Worm (Caenorhabditis elegans): ENCODE data around the gene yju-2.
A peak's percentile ranks its signal among the peaks of the same experiment; 100 is the strongest.

Gene yju-2

DNA sequence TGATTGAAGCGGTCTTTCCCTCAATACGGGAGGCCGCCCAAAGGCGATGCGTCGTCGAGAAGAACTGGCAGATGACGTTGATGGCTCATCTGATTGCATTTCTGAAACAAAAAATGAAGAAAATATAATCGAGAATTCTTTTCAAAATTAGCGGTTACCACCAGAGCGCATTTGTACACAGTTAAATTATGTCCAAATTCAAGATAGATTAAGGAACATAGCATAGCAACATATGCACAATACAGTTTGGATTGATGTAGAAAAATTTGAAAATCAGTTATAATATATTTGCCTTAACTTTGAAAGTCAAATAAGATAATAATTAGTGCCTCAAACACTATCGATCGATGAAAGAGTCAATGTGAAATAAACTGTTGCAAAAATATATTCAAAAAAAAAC, 45.6 kb downstream of the yju-2 start, which contains the start of gene R151.8:
R151.8 (minus strand) TSS at position 101 of the 400 bp plus-strand sequence.
- TF ChIP-seq nhr-76 (tag; optimal IDR thresholded peaks at IDR 0.05): no peak
- no peak for TF ChIP-seq lsy-2 (tag; optimal IDR thresholded peaks at IDR 0.05)
- peak; percentile 13 for TF ChIP-seq nhr-85 (tag)

DNA sequence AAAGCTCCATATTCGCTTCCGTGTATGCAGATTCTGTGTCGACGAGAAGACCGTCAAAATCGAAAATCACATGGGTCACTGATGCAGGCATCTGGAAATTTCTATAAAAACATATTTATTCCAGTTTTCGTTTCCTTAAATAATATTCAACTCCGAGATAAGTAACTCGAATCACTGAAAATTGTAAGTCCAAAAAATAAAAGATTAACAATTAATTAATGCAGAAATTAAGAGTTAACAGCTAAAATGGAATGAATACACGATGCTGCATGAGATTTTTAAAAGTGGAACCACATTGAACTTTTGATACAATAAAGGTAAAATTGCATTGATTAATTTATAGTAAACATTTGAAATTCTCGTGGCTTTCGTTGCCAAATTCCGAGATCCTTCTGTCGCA, 46.7 kb downstream of the yju-2 start, which contains the start of gene R151.10:
R151.10 (minus strand) TSS at position 101 of the 400 bp plus-strand sequence.
- TF ChIP-seq xbp-1 (tag; optimal IDR thresholded peaks at IDR 0.05): no peak
- no peak for TF ChIP-seq nhr-85 (tag)
- TF ChIP-seq ceh-8 (GFP tag; optimal IDR thresholded peaks at IDR 0.05): no peak
- no peak for TF ChIP-seq ceh-90 (tag; optimal IDR thresholded peaks at IDR 0.05)
- TF ChIP-seq unc-30 (tag; optimal IDR thresholded peaks at IDR 0.05): no peak
- no peak for TF ChIP-seq nhr-77 (tag; optimal IDR thresholded peaks at IDR 0.05)
- TF ChIP-seq nhr-84 (tag; optimal IDR thresholded peaks at IDR 0.05): no peak
- no peak for TF ChIP-seq zag-1 (tag; optimal IDR thresholded peaks at IDR 0.05)
- no peak for TF ChIP-seq elt-2 (tag; optimal IDR thresholded peaks at IDR 0.05)
- no peak for TF ChIP-seq irx-1 (tag; optimal IDR thresholded peaks at IDR 0.05)
- TF ChIP-seq nhr-71 (tag; optimal IDR thresholded peaks at IDR 0.05): no peak
- no peak for TF ChIP-seq sup-37 (GFP tag; optimal IDR thresholded peaks at IDR 0.05)

DNA sequence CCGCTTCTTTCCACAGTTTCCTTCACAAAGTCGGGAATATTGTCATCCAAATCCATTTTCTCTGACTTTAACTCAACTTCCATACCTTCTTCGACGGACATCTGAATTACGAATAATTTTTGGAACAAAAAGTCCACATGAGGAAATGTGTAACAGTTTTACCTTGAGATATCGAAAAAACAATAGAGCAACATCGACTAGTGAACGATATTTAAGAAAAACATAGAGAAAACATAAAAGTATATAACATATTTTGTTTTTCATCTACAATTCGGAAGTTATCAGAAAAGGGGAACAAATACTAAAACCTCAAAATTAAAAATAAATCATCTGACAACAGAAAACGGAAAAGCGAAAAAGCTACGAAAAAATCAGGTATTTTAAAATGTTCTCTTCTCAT, 48.6 kb downstream of the yju-2 start, which contains the start of gene adr-2:
adr-2 (minus strand) TSS at position 101 of the 400 bp plus-strand sequence.
- TF ChIP-seq ama-1 (optimal IDR thresholded peaks at IDR 0.05) (no peak), fos-1 (tag; optimal IDR thresholded peaks at IDR 0.05) (no peak), mdl-1 (tag; optimal IDR thresholded peaks at IDR 0.05) (no peak)

DNA sequence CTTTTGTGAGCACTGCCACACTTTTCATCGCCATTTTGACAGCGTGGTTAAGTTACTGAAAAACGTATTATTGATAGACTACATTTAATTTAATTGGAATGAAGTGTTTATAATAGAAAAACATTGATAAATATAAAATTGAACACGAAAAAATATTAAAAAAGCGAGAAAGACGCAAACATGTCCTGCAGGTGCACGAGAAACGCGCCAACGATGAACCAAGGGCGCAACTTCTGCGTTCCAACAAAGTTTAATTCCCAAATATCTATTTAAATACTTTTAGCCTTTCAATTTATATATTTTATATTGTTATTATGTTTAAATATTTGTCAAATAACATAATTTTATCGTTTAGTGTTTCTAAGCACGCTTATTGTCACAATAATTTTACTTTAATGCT, 50.0 kb downstream of the yju-2 start, which contains the start of gene ndus-8:
ndus-8 (minus strand) TSS at position 55 of the 400 bp plus-strand sequence.
- TF ChIP-seq nhr-47 (tag; optimal IDR thresholded peaks at IDR 0.05) (peak; percentile 76), nhr-237 (tag; optimal IDR thresholded peaks at IDR 0.05) (no peak), fkh-8 (tag; optimal IDR thresholded peaks at IDR 0.05) (peak; percentile 18), nhr-76 (tag; optimal IDR thresholded peaks at IDR 0.05) (no peak), pax-3 (tag; optimal IDR thresholded peaks at IDR 0.05) (no peak), ceh-8 (GFP tag; optimal IDR thresholded peaks at IDR 0.05) (no peak), jun-1 (tag; optimal IDR thresholded peaks at IDR 0.05) (peak; percentile 17), unc-62 (GFP tag; optimal IDR thresholded peaks at IDR 0.05) (no peak), blmp-1 (tag; optimal IDR thresholded peaks at IDR 0.05) (peak; percentile 67), nhr-71 (tag; optimal IDR thresholded peaks at IDR 0.05) (peak; percentile 82), lin-14 (GFP tag; optimal IDR thresholded peaks at IDR 0.05) (no peak), rnt-1 (tag; optimal IDR thresholded peaks at IDR 0.05) (peak; percentile 77), elt-2 (tag; optimal IDR thresholded peaks at IDR 0.05) (peak; percentile 35), zip-4 (GFP tag; optimal IDR thresholded peaks at IDR 0.05) (peak; percentile 35), aha-1 (tag; optimal IDR thresholded peaks at IDR 0.05) (no peak), nhr-90 (tag; optimal IDR thresholded peaks at IDR 0.05; ENCODE audit: poor library complexity) (peak; percentile 78), egl-27 (tag; optimal IDR thresholded peaks at IDR 0.05) (no peak), nhr-20 (tag; optimal IDR thresholded peaks at IDR 0.05) (peak; percentile 81), lin-15B (tag; optimal IDR thresholded peaks at IDR 0.05) (peak; percentile 39), swsn-7 (tag; optimal IDR thresholded peaks at IDR 0.05) (peak; percentile 78), lsy-2 (tag; optimal IDR thresholded peaks at IDR 0.05) (peak; percentile 87 to 90), C04F5.9 (tag; optimal IDR thresholded peaks at IDR 0.05) (peak; percentile 39), lin-13 (GFP tag; optimal IDR thresholded peaks at IDR 0.05) (peak; percentile 41), ets-5 (GFP tag; IDR thresholded peaks at IDR 0.05) (no peak), C34B4.2 (tag; optimal IDR thresholded peaks at IDR 0.05) (no peak), elt-3 (tag; optimal IDR thresholded peaks at IDR 0.05) (peak in 1 of 6 experiments; percentile 53), nhr-19 (GFP tag; conservative IDR thresholded peaks at IDR 0.05) (peak; percentile 84), ceh-82 (tag; optimal IDR thresholded peaks at IDR 0.05) (peak in 2 of 3 experiments; percentile 47 to 77), sox-4 (tag; optimal IDR thresholded peaks at IDR 0.05) (no peak), efl-1 (optimal IDR thresholded peaks at IDR 0.05) (peak; percentile 65 to 81), efl-1 (GFP tag; optimal IDR thresholded peaks at IDR 0.05 in 1 of 2) (peak; percentile 73 to 96), snpc-4 (tag; optimal IDR thresholded peaks at IDR 0.05) (peak; percentile 52), ztf-11 (tag; optimal IDR thresholded peaks at IDR 0.05) (peak in 1 of 2 experiments; percentile 39), dpl-1 (GFP tag; optimal IDR thresholded peaks at IDR 0.05) (peak; percentile 60 to 79 (median 79)), pag-3 (tag; optimal IDR thresholded peaks at IDR 0.05; ENCODE audit: borderline replicate concordance, insufficient read depth) (no peak)
